Fruit fly (Drosophila melanogaster): Measurements from ENCODE around the gene CG16853.

- TF ChIP-seq CG8478 (optimal IDR thresholded peaks at IDR 0.05) (no peak), CTCF (optimal IDR thresholded peaks at IDR 0.05) (no peak)
Observed at dm6 chr2L:13510870-13511867, 30.9 kb upstream of the CG16853 start.

Measured in S2 (cell line).